Fruit fly (Drosophila melanogaster) whole organism, embryonic: Measurements from ENCODE around the gene CG3764.

Experiments
- Atf6 ChIP-seq: fragments of 200-800 bp; sonication (Bioruptor generic); IDR thresholded peaks from 2 replicates; pipeline ENCODE4 v1.3.6; 2022; ENCODE audit warnings: missing biosample characterization, missing genetic modification characterization
- CG11398 ChIP-seq: fragments of 200-800 bp; sonication (Bioruptor generic); optimal IDR thresholded peaks from 2 replicates; lab custom pipeline; 2016; ENCODE audit warnings: missing biosample characterization, missing genetic modification characterization
- CG11695 ChIP-seq: fragments of 200-800 bp; sonication (Bioruptor generic); IDR thresholded peaks from 3 replicates; pipeline ENCODE4 v1.3.6; 2022; ENCODE audit warnings: missing biosample characterization, missing genetic modification characterization
- CG12391 ChIP-seq: fragments of 200-800 bp; sonication (Bioruptor generic); optimal IDR thresholded peaks from 3 replicates; lab custom pipeline; 2018; ENCODE audit warnings: missing biosample characterization, mild to moderate bottlenecking, missing genetic modification characterization, moderate library complexity
- CG16779 ChIP-seq: fragments of 200-800 bp; sonication (Bioruptor generic); IDR thresholded peaks from 2 replicates; pipeline ENCODE4 v1.3.6; 2022; ENCODE audit warnings: missing biosample characterization, missing genetic modification characterization
- CG17385 ChIP-seq: fragments of 200-800 bp; sonication (Bioruptor generic); optimal IDR thresholded peaks from 3 replicates; lab custom pipeline; 2018; ENCODE audit warnings: missing biosample characterization, mild to moderate bottlenecking, missing genetic modification characterization
- CG17912 ChIP-seq: fragments of 200-800 bp; sonication (Bioruptor generic); optimal IDR thresholded peaks from 2 replicates; lab custom pipeline; 2018; ENCODE audit warnings: missing biosample characterization, mild to moderate bottlenecking, missing genetic modification characterization
- CG2199 ChIP-seq: fragments of 200-800 bp; sonication (Bioruptor generic); IDR thresholded peaks from 3 replicates; pipeline ENCODE4 v1.3.6; 2022; ENCODE audit warnings: missing biosample characterization, missing genetic modification characterization
- CG31441 ChIP-seq: fragments of 200-800 bp; sonication (Bioruptor generic); IDR thresholded peaks from 2 replicates; pipeline ENCODE4 v1.3.6; 2022; ENCODE audit warnings: missing biosample characterization, missing genetic modification characterization
- CG6765 ChIP-seq: fragments of 200-800 bp; sonication (Bioruptor generic); optimal IDR thresholded peaks from 3 replicates; lab custom pipeline; 2017; ENCODE audit warnings: missing biosample characterization, mild to moderate bottlenecking, missing genetic modification characterization
- CG8290 ChIP-seq, 3 experiments: fragments of 200-800 bp; sonication (Bioruptor generic); optimal IDR thresholded peaks; 2 replicates each; lab custom pipeline; 2016 to 2019; ENCODE audit warnings: missing biosample characterization in 3 of 3, missing genetic modification characterization in 3 of 3, mild to moderate bottlenecking in 2 of 3, moderate library complexity in 1 of 3
- CG9437 ChIP-seq: fragments of 200-800 bp; sonication (Bioruptor generic); optimal IDR thresholded peaks from 2 replicates; lab custom pipeline; 2018; ENCODE audit warnings: missing biosample characterization, mild to moderate bottlenecking, missing genetic modification characterization
- CG9727 ChIP-seq: fragments of 200-800 bp; sonication (Bioruptor generic); optimal IDR thresholded peaks from 3 replicates; lab custom pipeline; 2017; ENCODE audit warnings: missing biosample characterization, mild to moderate bottlenecking, missing genetic modification characterization
- D19A ChIP-seq: fragments of 200-800 bp; optimal IDR thresholded peaks from 3 replicates; lab custom pipeline; 2019; ENCODE audit warnings: missing biosample characterization, mild to moderate bottlenecking, missing genetic modification characterization, moderate library complexity
- Hsf ChIP-seq: fragments of 200-800 bp; sonication (Bioruptor generic); optimal IDR thresholded peaks from 3 replicates; lab custom pipeline; 2016; ENCODE audit warnings: missing biosample characterization, missing genetic modification characterization
- Med ChIP-seq: fragments of 200-800 bp; sonication (Bioruptor generic); peaks from one replicate; lab custom pipeline; 2016; ENCODE audit warnings: missing biosample characterization, missing genetic modification characterization, mild to moderate bottlenecking, inconsistent platforms, moderate library complexity
- Ptx1 ChIP-seq: fragments of 200-800 bp; sonication (Bioruptor generic); IDR thresholded peaks from 2 replicates; pipeline ENCODE4 v1.3.6; 2022; ENCODE audit warnings: missing biosample characterization, missing genetic modification characterization
- Sox102F ChIP-seq: fragments of 200-800 bp; sonication (Bioruptor generic); optimal IDR thresholded peaks from 2 replicates; lab custom pipeline; 2018; ENCODE audit warnings: missing biosample characterization, mild to moderate bottlenecking, missing genetic modification characterization, moderate library complexity
- Stat92E ChIP-seq, 3 experiments: fragments of >200 bp in 2 of 3; fragments of 200-800 bp in 1 of 3; sonication (Bioruptor generic) in 1 of 3; optimal IDR thresholded peaks; 2 replicates each; lab custom pipeline; 2017 to 2019; ENCODE audit warnings: missing biosample characterization in 3 of 3, missing genetic modification characterization in 3 of 3, mild to moderate bottlenecking in 1 of 3, moderate library complexity in 1 of 3
- Tbp ChIP-seq: fragments of >200 bp; optimal IDR thresholded peaks from 2 replicates; lab custom pipeline; 2018; ENCODE audit warnings: missing biosample characterization, missing genetic modification characterization
- Trl ChIP-seq, 3 experiments: fragments of >200 bp in 2 of 3; fragments of 200-800 bp in 1 of 3; sonication (Bioruptor generic) in 1 of 3; optimal IDR thresholded peaks; 2 replicates in 1 of 3; 3 replicates in 2 of 3; lab custom pipeline; 2016 to 2017; ENCODE audit warnings: missing biosample characterization in 1 of 3, missing genetic modification characterization in 1 of 3
- bab2 ChIP-seq: fragments of 200-800 bp; sonication (Bioruptor generic); optimal IDR thresholded peaks from 2 replicates; lab custom pipeline; 2016; ENCODE audit warnings: missing biosample characterization, missing genetic modification characterization
- bbx ChIP-seq: fragments of 200-800 bp; sonication (Bioruptor generic); IDR thresholded peaks from 2 replicates; pipeline ENCODE4 v1.3.6; 2022; ENCODE audit warnings: missing biosample characterization, missing genetic modification characterization; ENCODE audit not compliant: partially characterized antibody
- chinmo ChIP-seq: fragments of 200-800 bp; sonication (Bioruptor generic); IDR thresholded peaks from 4 replicates; pipeline ENCODE4 v1.3.6; 2022; ENCODE audit warnings: missing biosample characterization, missing genetic modification characterization; ENCODE audit not compliant: partially characterized antibody
- chm ChIP-seq: fragments of 200-800 bp; sonication (Bioruptor generic); IDR thresholded peaks from 2 replicates; pipeline ENCODE4 v1.3.6; 2022; ENCODE audit warnings: missing biosample characterization, missing genetic modification characterization
- ci ChIP-seq: fragments of 200-800 bp; sonication (Bioruptor generic); IDR thresholded peaks from 3 replicates; pipeline ENCODE4 v1.3.6; 2022; ENCODE audit warnings: missing biosample characterization, missing genetic modification characterization
- crol ChIP-seq: fragments of 200-800 bp; sonication (Bioruptor generic); IDR thresholded peaks from 2 replicates; pipeline ENCODE4 v1.3.6; 2022; ENCODE audit warnings: missing biosample characterization, missing genetic modification characterization
- cwo ChIP-seq: fragments of 200-800 bp; sonication (Bioruptor generic); optimal IDR thresholded peaks from 3 replicates; lab custom pipeline; 2017; ENCODE audit warnings: missing biosample characterization, missing genetic modification characterization, mild to moderate bottlenecking, moderate library complexity, missing genetic modification reagents
- ewg ChIP-seq: fragments of 200-800 bp; sonication (Bioruptor generic); optimal IDR thresholded peaks from 3 replicates; lab custom pipeline; 2017; ENCODE audit warnings: mild to moderate bottlenecking, missing biosample characterization, missing genetic modification reagents, missing genetic modification characterization
- ftz-f1 ChIP-seq: fragments of 200-800 bp; sonication (Bioruptor generic); optimal IDR thresholded peaks from 2 replicates; lab custom pipeline; 2016; ENCODE audit warnings: missing biosample characterization, missing genetic modification characterization
- h ChIP-seq: fragments of >200 bp; optimal IDR thresholded peaks from 2 replicates; lab custom pipeline; 2017
- insv ChIP-seq, 2 experiments: fragments of 200-800 bp; sonication (Bioruptor generic); optimal IDR thresholded peaks; 3 replicates each; lab custom pipeline; 2016 to 2018; ENCODE audit warnings: missing biosample characterization in 2 of 2, missing genetic modification characterization in 2 of 2
- lbe ChIP-seq: fragments of 200-800 bp; sonication (Bioruptor generic); optimal IDR thresholded peaks from 2 replicates; lab custom pipeline; 2016; ENCODE audit warnings: missing biosample characterization, mild to moderate bottlenecking, missing genetic modification characterization
- pzg ChIP-seq: fragments of 200-800 bp; sonication (Bioruptor generic); optimal IDR thresholded peaks from 3 replicates; lab custom pipeline; 2018; ENCODE audit warnings: missing biosample characterization, mild to moderate bottlenecking, missing genetic modification characterization, moderate library complexity
- repo ChIP-seq: fragments of 200-800 bp; sonication (Bioruptor generic); optimal IDR thresholded peaks from 2 replicates; lab custom pipeline; 2016; ENCODE audit warnings: missing biosample characterization, missing genetic modification characterization
- rib ChIP-seq: fragments of 200-800 bp; sonication (Bioruptor generic); IDR thresholded peaks from 2 replicates; pipeline ENCODE4 v1.3.6; 2022; ENCODE audit warnings: missing biosample characterization, missing genetic modification characterization
- stwl ChIP-seq: fragments of 200-800 bp; sonication (Bioruptor generic); optimal IDR thresholded peaks from 3 replicates; lab custom pipeline; 2018; ENCODE audit warnings: missing biosample characterization, mild to moderate bottlenecking, missing genetic modification characterization, moderate library complexity
- trem ChIP-seq: fragments of 200-800 bp; optimal IDR thresholded peaks from 3 replicates; lab custom pipeline; 2019; ENCODE audit warnings: missing biosample characterization, mild to moderate bottlenecking, missing genetic modification characterization, moderate library complexity
- wor ChIP-seq: fragments of 200-800 bp; sonication (Bioruptor generic); IDR thresholded peaks from 2 replicates; pipeline ENCODE4 v1.3.6; 2022; ENCODE audit warnings: missing biosample characterization, missing genetic modification characterization
- zen ChIP-seq: fragments of 200-800 bp; sonication (Bioruptor generic); optimal IDR thresholded peaks from 3 replicates; lab custom pipeline; 2018; ENCODE audit warnings: missing biosample characterization, mild to moderate bottlenecking, missing genetic modification characterization, moderate library complexity

CG3764 gene

DNA sequence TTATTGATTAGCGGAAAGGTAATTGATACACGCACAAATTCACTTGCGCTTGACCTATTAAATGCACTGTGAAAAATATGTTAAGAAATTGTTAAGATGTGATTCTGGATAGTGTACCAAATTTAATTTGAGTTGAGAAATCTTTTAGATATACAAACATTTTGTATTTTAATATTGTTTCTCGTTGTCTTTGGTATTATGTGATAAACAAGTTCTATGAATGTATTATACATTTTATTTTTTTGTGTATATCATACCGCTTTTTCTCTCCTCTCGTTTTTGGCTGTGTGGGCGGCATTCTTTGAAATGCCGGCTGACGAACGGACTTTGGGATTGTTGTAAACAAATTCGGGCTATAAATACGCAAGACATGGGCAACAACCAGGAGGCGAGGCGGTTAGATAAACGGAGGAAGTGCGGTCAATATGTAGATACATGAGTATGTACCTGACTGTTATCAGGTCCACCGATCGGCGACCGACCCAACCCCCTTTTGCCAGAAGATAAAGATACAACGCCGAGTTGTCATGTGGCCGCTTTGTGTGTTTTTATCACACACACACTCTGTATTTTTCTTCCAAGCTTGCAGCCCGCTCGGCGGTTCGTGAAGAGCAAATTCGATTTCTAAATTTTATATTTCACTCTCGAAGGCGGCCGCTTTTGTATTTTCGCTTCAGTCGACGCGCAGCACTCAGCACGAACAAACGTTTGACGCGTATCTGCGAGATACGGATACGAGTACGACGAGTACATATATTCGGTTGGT is 55.4 kb downstream of the CG3764 start (continued):
- TF ChIP-seq wor (GFP tag; lab: Robert Waterston, UW) (peak; percentile 51; the same call in 1 of the 2 replicates), Hsf (GFP tag; lab: Kevin White, UChicago) (peak; percentile 66), CG11398 (peak; percentile 31), bab2 (peak; percentile 50), Stat92E (GFP tag; optimal IDR thresholded peaks at IDR 0.05; lab: Kevin White, UChicago) (no peak), CG17912 (GFP tag; lab: Kevin White, UChicago) (no peak), CG9727 (GFP tag; lab: Kevin White, UChicago) (peak; percentile 62), CG12391 (tag; lab: Kevin White, UChicago) (peak; percentile 82), CG16779 (no peak), ewg (GFP tag; lab: Kevin White, UChicago) (peak; percentile 57), Trl (optimal IDR thresholded peaks at IDR 0.05; lab: Kevin White, UChicago) (peak in 1 of 2 experiments; percentile 16), Trl (GFP tag; optimal IDR thresholded peaks at IDR 0.05; lab: Kevin White, UChicago) (no peak), insv (GFP tag; optimal IDR thresholded peaks at IDR 0.05; lab: Kevin White, UChicago) (no peak), cwo (peak; percentile 24), CG9437 (GFP tag; lab: Kevin White, UChicago) (peak; percentile 64), zen (tag; lab: Kevin White, UChicago) (no peak), Atf6 (GFP tag; lab: Robert Waterston, UW) (peak; percentile 79), Ptx1 (GFP tag; lab: Robert Waterston, UW) (peak; percentile 83), CG6765 (peak; percentile 66), Tbp (GFP tag; lab: Kevin White, UChicago) (no peak), h (lab: Kevin White, UChicago) (no peak)

DNA sequence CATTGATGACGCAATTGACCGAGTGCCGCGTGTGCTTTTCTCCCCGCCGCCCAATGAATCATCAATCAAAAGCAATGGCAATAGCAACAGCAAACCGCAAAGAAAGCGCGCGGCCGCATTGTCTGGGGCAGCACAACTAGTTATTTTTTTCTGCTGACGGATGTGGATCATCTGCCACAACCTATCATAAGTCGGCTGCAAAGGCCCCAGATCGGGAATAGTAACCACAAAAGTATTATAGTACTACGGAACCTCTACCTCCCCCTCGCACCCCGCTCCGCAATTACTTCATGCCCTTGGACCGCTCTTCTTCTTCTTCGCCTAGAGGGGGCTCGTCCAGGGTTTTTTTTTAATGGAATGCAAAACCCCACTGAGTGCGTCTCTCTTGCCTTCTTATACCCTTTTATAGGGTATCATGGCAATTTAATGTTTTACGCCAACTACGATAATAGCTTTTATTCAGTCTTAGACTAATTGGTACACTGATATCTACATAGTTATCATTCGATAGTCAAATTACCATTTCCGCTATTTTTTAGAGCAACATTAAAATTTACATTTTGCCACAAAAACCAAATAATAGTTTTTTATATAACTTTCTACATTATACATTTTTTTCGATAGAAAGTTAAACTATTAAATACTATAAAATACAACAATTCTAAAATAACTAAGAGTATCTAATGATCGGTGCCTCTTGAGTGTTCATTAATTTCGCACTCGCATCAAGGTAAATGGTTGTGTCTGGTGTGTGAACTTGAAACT is 56.2 kb downstream of the CG3764 start:
- TF ChIP-seq ci (GFP tag; lab: Robert Waterston, UW) (no peak), pzg (GFP tag; lab: Kevin White, UChicago) (no peak), stwl (tag; lab: Kevin White, UChicago) (peak; percentile 30), crol (GFP tag; lab: Robert Waterston, UW) (peak; percentile 68), CG8290 (GFP tag; optimal IDR thresholded peaks at IDR 0.05; lab: Kevin White, UChicago) (no peak), CG8290 (tag; optimal IDR thresholded peaks at IDR 0.05; lab: Kevin White, UChicago) (no peak), repo (no peak), CG6765 (no peak), CG2199 (peak; percentile 71; the same call in 1 of the 3 replicates), D19A (tag; lab: Kevin White, UChicago) (peak; percentile 92), Sox102F (GFP tag; lab: Kevin White, UChicago) (no peak), lbe (GFP tag; lab: Kevin White, UChicago) (peak; percentile 36), rib (GFP tag; lab: Robert Waterston, UW) (0 out of 2 replicates have a peak, but pooled peaks have one; percentile 12), trem (tag; lab: Kevin White, UChicago) (no peak), CG17385 (GFP tag; lab: Kevin White, UChicago) (peak; percentile 48), ftz-f1 (peak; percentile 7), Med (GFP tag; lab: Kevin White, UChicago) (peak; percentile 52), CG11695 (0 out of 3 replicates have a peak, but pooled peaks have one; percentile 7), chinmo (GFP tag; lab: Robert Waterston, UW) (peak; percentile 67; the same call in 1 of the 4 replicates), CG31441 (GFP tag; lab: Robert Waterston, UW) (peak; percentile 34; the same call in 1 of the 2 replicates), chm (0 out of 2 replicates have a peak, but pooled peaks have one; percentile 14), bbx (0 out of 2 replicates have a peak, but pooled peaks have one; percentile 18)
